Worm (Caenorhabditis elegans) whole organism, mixed stage, embryonic: ENCODE data around the gene srh-4.

Source experiments
- bed-3 ChIP-seq: fragments of 200-800 bp; sonication (Bioruptor generic); optimal IDR thresholded peaks from 3 replicates; lab custom pipeline; 2018; ENCODE audit warnings: mild to moderate bottlenecking, missing genetic modification characterization, moderate library complexity, missing compliant biosample characterization
- blmp-1 ChIP-seq: fragments of 150-350 bp; optimal IDR thresholded peaks from 2 replicates; lab custom pipeline; 2014; ENCODE audit warnings: missing biosample characterization, missing genetic modification characterization
- ceh-39 ChIP-seq: fragments of 150-350 bp; optimal IDR thresholded peaks from 2 replicates; lab custom pipeline; 2014; ENCODE audit warnings: missing biosample characterization, missing genetic modification characterization
- ceh-43 ChIP-seq: fragments of 200-800 bp; sonication (Bioruptor generic); optimal IDR thresholded peaks from 2 replicates; lab custom pipeline; 2018; ENCODE audit warnings: mild to moderate bottlenecking, missing genetic modification characterization, moderate library complexity, missing compliant biosample characterization
- ceh-83 ChIP-seq: fragments of 200-800 bp; sonication (Bioruptor generic); optimal IDR thresholded peaks from 2 replicates; lab custom pipeline; 2018; ENCODE audit warnings: mild to moderate bottlenecking, missing genetic modification characterization, missing compliant biosample characterization
- ces-1 ChIP-seq: fragments of 150-350 bp; optimal IDR thresholded peaks from 2 replicates; lab custom pipeline; 2014; ENCODE audit warnings: missing biosample characterization, missing genetic modification reagents, missing genetic modification characterization
- cnd-1 ChIP-seq: fragments of 200-800 bp; sonication (Bioruptor generic); optimal IDR thresholded peaks from 2 replicates; lab custom pipeline; 2018; ENCODE audit warnings: mild to moderate bottlenecking, missing genetic modification characterization, missing compliant biosample characterization
- drap-1 ChIP-seq: fragments of 200-800 bp; sonication (Bioruptor generic); optimal IDR thresholded peaks from 3 replicates; lab custom pipeline; 2018; ENCODE audit warnings: mild to moderate bottlenecking, missing genetic modification characterization, missing compliant biosample characterization
- elt-1 ChIP-seq: sonication (generic microtip); optimal IDR thresholded peaks from 2 replicates; lab custom pipeline; 2017; ENCODE audit warnings: missing genetic modification characterization, mild to moderate bottlenecking, missing compliant biosample characterization, antibody characterized with exemption, moderate library complexity, borderline replicate concordance; ENCODE audit not compliant: insufficient read depth
- elt-3 ChIP-seq: fragments of 150-350 bp; optimal IDR thresholded peaks from 2 replicates; lab custom pipeline; 2014; ENCODE audit warnings: missing biosample characterization, missing genetic modification characterization
- flh-1 ChIP-seq: fragments of 200-800 bp; sonication (Bioruptor generic); optimal IDR thresholded peaks from 2 replicates; lab custom pipeline; 2018; ENCODE audit warnings: mild to moderate bottlenecking, missing genetic modification characterization, moderate library complexity, missing compliant biosample characterization
- ham-2 ChIP-seq: fragments of 200-800 bp; sonication (Bioruptor generic); optimal IDR thresholded peaks from 2 replicates; lab custom pipeline; 2018; ENCODE audit warnings: mild to moderate bottlenecking, missing genetic modification characterization, missing compliant biosample characterization
- hlh-1 ChIP-seq: fragments of 150-350 bp; optimal IDR thresholded peaks from 2 replicates; lab custom pipeline; 2014; ENCODE audit warnings: missing biosample characterization, missing genetic modification reagents, missing genetic modification characterization
- lin-32 ChIP-seq: fragments of 200-800 bp; sonication (Bioruptor generic); optimal IDR thresholded peaks from 2 replicates; lab custom pipeline; 2018; ENCODE audit warnings: mild to moderate bottlenecking, missing genetic modification characterization, missing compliant biosample characterization
- lsy-2 ChIP-seq: fragments of 150-350 bp; optimal IDR thresholded peaks from 2 replicates; lab custom pipeline; 2014; ENCODE audit warnings: missing biosample characterization, missing genetic modification characterization
- mep-1 ChIP-seq: fragments of 150-350 bp; optimal IDR thresholded peaks from 2 replicates; lab custom pipeline; 2017; ENCODE audit warnings: missing biosample characterization, missing genetic modification reagents, missing genetic modification characterization, inconsistent platforms
- mls-2 ChIP-seq: sonication (generic microtip); optimal IDR thresholded peaks from 2 replicates; lab custom pipeline; 2016; ENCODE audit warnings: mild to moderate bottlenecking, missing genetic modification characterization, moderate library complexity, missing compliant biosample characterization
- nhr-12 ChIP-seq: fragments of 150-350 bp; optimal IDR thresholded peaks from 2 replicates; lab custom pipeline; 2014; ENCODE audit warnings: missing biosample characterization, missing genetic modification characterization
- nhr-2 ChIP-seq: fragments of 150-350 bp; optimal IDR thresholded peaks from 2 replicates; lab custom pipeline; 2014; ENCODE audit warnings: missing biosample characterization, missing genetic modification characterization
- nhr-237 ChIP-seq: fragments of 150-350 bp; optimal IDR thresholded peaks from 2 replicates; lab custom pipeline; 2014; ENCODE audit warnings: missing biosample characterization, missing genetic modification characterization
- nhr-28 ChIP-seq: fragments of 150-350 bp; optimal IDR thresholded peaks from 2 replicates; lab custom pipeline; 2014; ENCODE audit warnings: missing biosample characterization, missing genetic modification characterization
- nhr-76 ChIP-seq: sonication (generic microtip); optimal IDR thresholded peaks from 2 replicates; lab custom pipeline; 2017; ENCODE audit warnings: missing biosample characterization, missing genetic modification characterization
- pha-4 ChIP-seq: fragments of 150-350 bp; optimal IDR thresholded peaks from 2 replicates; lab custom pipeline; 2018; ENCODE audit warnings: missing biosample characterization, missing genetic modification reagents, missing genetic modification characterization
- sem-2 ChIP-seq: fragments of 200-800 bp; sonication (Bioruptor generic); optimal IDR thresholded peaks from 2 replicates; lab custom pipeline; 2018; ENCODE audit warnings: mild to moderate bottlenecking, missing genetic modification characterization, missing compliant biosample characterization
- snpc-4 ChIP-seq: fragments of 150-350 bp; optimal IDR thresholded peaks from 2 replicates; lab custom pipeline; 2014; ENCODE audit warnings: missing biosample characterization, missing genetic modification characterization
- sptf-1 ChIP-seq: sonication (generic microtip); optimal IDR thresholded peaks from 2 replicates; lab custom pipeline; 2017; ENCODE audit warnings: mild to moderate bottlenecking, missing genetic modification characterization, moderate library complexity, missing compliant biosample characterization
- tbx-8 ChIP-seq: fragments of 200-800 bp; sonication (Bioruptor generic); optimal IDR thresholded peaks from 2 replicates; lab custom pipeline; 2018; ENCODE audit warnings: mild to moderate bottlenecking, missing genetic modification characterization, moderate library complexity, missing compliant biosample characterization
- unc-120 ChIP-seq: sonication (generic microtip); optimal IDR thresholded peaks from 2 replicates; lab custom pipeline; 2017; ENCODE audit warnings: missing genetic modification characterization, missing compliant biosample characterization; ENCODE audit not compliant: poor library complexity, severe bottlenecking
- unc-39 ChIP-seq: fragments of 150-350 bp; optimal IDR thresholded peaks from 2 replicates; lab custom pipeline; 2014; ENCODE audit warnings: missing biosample characterization, missing genetic modification characterization
- unc-62 ChIP-seq: fragments of 150-350 bp; optimal IDR thresholded peaks from 2 replicates; lab custom pipeline; 2014; ENCODE audit warnings: missing biosample characterization, missing genetic modification reagents, missing genetic modification characterization
- zip-8 ChIP-seq: fragments of 150-350 bp; optimal IDR thresholded peaks from 2 replicates; lab custom pipeline; 2014; ENCODE audit warnings: missing biosample characterization, missing genetic modification characterization
- ztf-11 ChIP-seq: fragments of 150-350 bp; optimal IDR thresholded peaks from 2 replicates; lab custom pipeline; 2014; ENCODE audit warnings: missing biosample characterization, missing genetic modification characterization

Gene srh-4

DNA sequence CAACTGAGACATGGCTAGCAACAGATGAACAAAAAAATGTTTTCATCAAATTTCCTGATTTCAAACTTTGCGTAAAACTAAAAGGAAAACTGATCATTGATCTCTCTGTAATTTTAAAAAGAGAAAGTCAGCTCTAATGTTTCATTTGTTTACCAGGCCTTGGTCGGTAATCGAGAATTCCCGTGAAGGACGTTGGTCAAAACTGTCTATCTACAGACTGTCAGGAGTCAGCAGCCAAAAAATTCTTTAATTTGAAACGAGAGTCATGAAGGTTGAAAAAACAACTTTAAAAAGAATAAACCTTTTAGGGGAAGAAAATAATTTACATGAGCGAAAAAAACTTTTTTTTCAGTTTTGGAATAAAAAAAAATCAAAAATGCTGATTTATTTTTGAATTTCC lies 25.2 kb upstream of the srh-4 start:
- TF ChIP-seq ceh-83 (GFP tag; lab: Kevin White, UChicago) (no peak), nhr-237 (no peak), ceh-43 (GFP tag; lab: Kevin White, UChicago) (no peak), mls-2 (tag; lab: Kevin White, UChicago) (no peak), hlh-1 (tag; lab: Kevin White, UChicago) (no peak), lsy-2 (tag; lab: Kevin White, UChicago) (no peak), mep-1 (tag; lab: Kevin White, UChicago) (no peak), pha-4 (no peak), nhr-12 (tag; lab: Kevin White, UChicago) (no peak), zip-8 (tag; lab: Kevin White, UChicago) (no peak), lin-32 (no peak), ceh-39 (no peak)

DNA sequence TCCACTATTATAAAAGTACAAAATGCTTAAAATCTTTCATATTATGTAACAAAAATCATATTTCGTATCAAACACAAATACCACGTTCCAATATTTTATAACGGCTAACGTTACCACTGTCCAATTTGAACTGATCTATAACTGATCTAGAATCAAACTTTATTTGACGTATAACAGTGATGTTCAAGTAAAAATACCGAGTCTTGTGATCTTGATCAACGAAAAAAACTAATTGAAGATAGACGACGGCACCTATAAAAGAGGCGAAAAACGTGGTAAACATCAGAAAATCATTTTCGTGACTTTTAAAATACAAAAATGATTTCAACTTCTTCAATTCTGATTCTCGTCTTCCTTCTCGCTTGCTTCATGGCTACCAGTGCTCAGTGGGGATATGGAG lies 22.7 kb upstream of the srh-4 start, which contains the start of gene nlp-28:
TSS of gene nlp-28 (plus strand) at position 285 of the 400 bp plus-strand sequence.
- TF ChIP-seq zip-8 (tag; lab: Kevin White, UChicago) (no peak), elt-3 (tag; lab: Kevin White, UChicago) (no peak), ztf-11 (tag; lab: Kevin White, UChicago) (no peak), sem-2 (GFP tag; lab: Kevin White, UChicago) (no peak), mep-1 (tag; lab: Kevin White, UChicago) (no peak), bed-3 (no peak), sptf-1 (tag; lab: Kevin White, UChicago) (no peak), lsy-2 (tag; lab: Kevin White, UChicago) (no peak), nhr-28 (tag; lab: Kevin White, UChicago) (no peak), cnd-1 (tag; lab: Kevin White, UChicago) (no peak), nhr-12 (tag; lab: Kevin White, UChicago) (no peak), lin-32 (no peak), tbx-8 (GFP tag; lab: Kevin White, UChicago) (no peak), ham-2 (GFP tag; lab: Kevin White, UChicago) (no peak), unc-39 (tag; lab: Kevin White, UChicago) (no peak), nhr-237 (no peak), hlh-1 (tag; lab: Kevin White, UChicago) (no peak), nhr-76 (tag; lab: Kevin White, UChicago) (no peak), ceh-39 (no peak), nhr-2 (no peak)

DNA sequence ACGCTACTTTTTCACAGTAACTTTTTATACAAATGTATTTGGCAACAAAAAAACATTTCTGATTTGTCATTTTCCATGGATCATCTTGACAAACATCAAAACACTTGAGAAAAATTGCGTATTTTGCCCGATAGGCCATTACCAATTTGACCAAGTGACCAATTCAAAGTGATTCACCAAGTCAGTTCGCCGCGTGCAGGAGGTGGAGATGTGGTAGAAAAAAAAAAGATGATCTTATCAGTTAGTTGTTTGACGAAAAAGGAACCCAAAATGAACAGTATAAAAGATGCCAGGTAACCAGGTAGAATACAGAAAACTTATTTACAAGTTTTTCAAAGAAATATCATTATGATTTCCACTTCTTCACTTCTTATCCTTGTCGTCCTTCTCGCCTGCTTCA lies 21.2 kb upstream of the srh-4 start, which contains the start of gene nlp-27:
TSS of gene nlp-27 (plus strand) at position 309 of the 400 bp plus-strand sequence.
- TF ChIP-seq elt-3 (tag; lab: Kevin White, UChicago) (no peak), ham-2 (GFP tag; lab: Kevin White, UChicago) (no peak), ceh-83 (GFP tag; lab: Kevin White, UChicago) (no peak), unc-120 (tag; lab: Kevin White, UChicago) (no peak), ztf-11 (tag; lab: Kevin White, UChicago) (no peak), drap-1 (GFP tag; lab: Kevin White, UChicago) (no peak), nhr-76 (tag; lab: Kevin White, UChicago) (no peak), ces-1 (GFP tag; lab: Kevin White, UChicago) (no peak), pha-4 (no peak), nhr-2 (no peak), mep-1 (tag; lab: Kevin White, UChicago) (no peak), blmp-1 (no peak)

DNA sequence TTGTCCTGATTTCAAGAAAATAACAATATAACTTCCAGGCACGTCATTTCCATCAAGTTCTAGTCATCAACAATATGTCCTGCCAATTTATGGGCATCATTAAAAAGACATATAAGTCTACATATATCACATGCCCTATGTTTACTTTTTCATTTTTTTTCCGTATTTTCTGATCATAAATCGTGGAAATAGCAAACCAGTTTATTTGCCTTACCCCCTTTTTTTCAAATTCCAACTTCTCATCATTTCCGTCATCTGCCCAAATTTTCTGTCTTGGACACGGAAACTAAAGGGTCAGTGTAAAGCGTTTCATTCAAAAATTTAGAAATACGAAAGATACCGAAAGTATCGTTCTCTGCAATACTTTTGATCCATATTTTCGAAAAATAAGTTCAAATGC lies 17.9 kb upstream of the srh-4 start:
- TF ChIP-seq cnd-1 (tag; lab: Kevin White, UChicago) (no peak), pha-4 (no peak), drap-1 (GFP tag; lab: Kevin White, UChicago) (no peak), snpc-4 (tag; lab: Kevin White, UChicago) (no peak), ceh-83 (GFP tag; lab: Kevin White, UChicago) (no peak), blmp-1 (no peak), nhr-76 (tag; lab: Kevin White, UChicago) (no peak), nhr-237 (no peak), tbx-8 (GFP tag; lab: Kevin White, UChicago) (no peak), sptf-1 (tag; lab: Kevin White, UChicago) (no peak), lsy-2 (tag; lab: Kevin White, UChicago) (no peak), ham-2 (GFP tag; lab: Kevin White, UChicago) (no peak), ceh-39 (no peak), mep-1 (tag; lab: Kevin White, UChicago) (no peak), unc-39 (tag; lab: Kevin White, UChicago) (no peak), flh-1 (GFP tag; lab: Kevin White, UChicago) (no peak)

DNA sequence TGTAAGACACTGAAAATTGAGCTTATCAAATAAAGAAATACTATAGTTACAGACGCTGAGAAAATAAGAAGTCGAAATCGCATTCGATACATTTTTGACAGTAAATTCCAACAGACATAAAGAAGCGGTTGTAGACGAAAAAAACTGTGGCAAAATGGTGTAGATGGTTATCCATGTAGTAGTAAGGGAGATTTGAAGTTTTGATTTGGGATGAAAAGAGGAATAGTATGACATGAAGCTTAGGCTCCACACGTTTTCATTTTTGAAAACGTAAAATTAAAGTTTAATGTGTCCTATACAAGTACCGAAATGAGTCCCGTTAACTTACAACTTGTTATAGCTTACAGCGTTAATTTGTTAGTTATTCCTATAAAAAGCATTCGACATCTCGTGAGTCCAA lies 16.2 kb upstream of the srh-4 start, which contains the start of gene K09D9.9:
TSS of gene K09D9.9 (minus strand) at position 101 of the 400 bp plus-strand sequence.
- TF ChIP-seq nhr-76 (tag; lab: Kevin White, UChicago) (no peak), elt-1 (tag; lab: Kevin White, UChicago) (no peak), nhr-237 (no peak), ceh-39 (no peak), unc-39 (tag; lab: Kevin White, UChicago) (no peak), tbx-8 (GFP tag; lab: Kevin White, UChicago) (no peak), flh-1 (GFP tag; lab: Kevin White, UChicago) (no peak), ham-2 (GFP tag; lab: Kevin White, UChicago) (no peak), sem-2 (GFP tag; lab: Kevin White, UChicago) (no peak), cnd-1 (tag; lab: Kevin White, UChicago) (no peak), snpc-4 (tag; lab: Kevin White, UChicago) (no peak), nhr-12 (tag; lab: Kevin White, UChicago) (no peak), unc-120 (tag; lab: Kevin White, UChicago) (no peak), blmp-1 (no peak), unc-62 (no peak), mls-2 (tag; lab: Kevin White, UChicago) (no peak), bed-3 (no peak), sptf-1 (tag; lab: Kevin White, UChicago) (no peak), ceh-83 (GFP tag; lab: Kevin White, UChicago) (no peak), ztf-11 (tag; lab: Kevin White, UChicago) (no peak)
